Worm (Caenorhabditis elegans): ENCODE measurements around the gene T28F3.8.

DNA sequence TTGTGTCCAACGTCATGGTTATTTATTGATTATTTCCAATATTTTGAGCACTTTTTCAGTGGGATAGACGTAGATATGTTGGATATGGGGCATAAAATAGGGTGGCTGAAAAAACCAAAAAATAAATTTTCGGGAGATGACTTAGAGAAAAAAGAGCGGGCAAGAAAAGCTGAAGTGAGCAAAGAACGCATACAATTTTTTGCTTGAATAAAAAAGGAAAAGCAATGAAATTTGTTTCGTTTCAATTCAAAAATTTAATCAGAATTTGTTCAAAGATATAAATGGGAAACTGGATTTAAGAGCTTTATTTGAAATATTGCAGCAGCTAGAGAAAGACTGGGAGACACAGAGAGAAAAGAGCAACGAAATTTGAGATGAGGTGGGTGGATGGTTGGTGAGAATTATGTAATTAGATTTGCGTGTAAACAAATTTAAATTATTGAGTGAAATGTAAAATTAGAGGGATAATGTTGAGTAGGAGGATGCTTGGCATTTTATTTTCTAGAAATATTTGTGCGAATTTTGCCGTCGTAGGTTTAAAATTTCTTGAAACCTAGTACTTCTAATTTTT, 15.4 kb downstream of the T28F3.8 start, which contains the start of the genes T28F3.11 and slc-17.4:
- TF ChIP-seq aha-1 (tag; optimal IDR thresholded peaks at IDR 0.05) (no peak), elt-3 (tag; optimal IDR thresholded peaks at IDR 0.05) (no peak), ztf-4 (tag; optimal IDR thresholded peaks at IDR 0.05) (no peak), nhr-28 (tag; optimal IDR thresholded peaks at IDR 0.05) (no peak), efl-3 (GFP tag; optimal IDR thresholded peaks at IDR 0.05) (no peak), snpc-4 (tag; optimal IDR thresholded peaks at IDR 0.05) (no peak), dpl-1 (GFP tag; optimal IDR thresholded peaks at IDR 0.05) (no peak)
